Worm (Caenorhabditis elegans): ENCODE measurements around the gene R05D3.9.

R05D3.9 gene

ce11 chrIII:8368619-8369018 lies at the start of gene R05D3.9:
R05D3.9 (minus strand) TSS chrIII:8368719.
- no peak for TF ChIP-seq C34F6.9 (tag; optimal IDR thresholded peaks at IDR 0.05)
- no peak for TF ChIP-seq peb-1 (tag; optimal IDR thresholded peaks at IDR 0.05)
- no peak for TF ChIP-seq nhr-23 (tag; optimal IDR thresholded peaks at IDR 0.05)
- TF ChIP-seq ztf-1 (GFP tag; conservative IDR thresholded peaks at IDR 0.05), result no peak

ce11 chrIII:8417968-8418267 lies 49.4 kb upstream of the R05D3.9 start, which contains the start of gene sor-1:
sor-1 (plus strand) TSS chrIII:8418168.
- TF ChIP-seq lin-13 (GFP tag; optimal IDR thresholded peaks at IDR 0.05) (no peak), lin-39 (tag; optimal IDR thresholded peaks at IDR 0.05) (no peak), ceh-16 (tag; optimal IDR thresholded peaks at IDR 0.05) (no peak), Y55F3AM.14 (GFP tag; optimal IDR thresholded peaks at IDR 0.05) (no peak), alr-1 (tag; optimal IDR thresholded peaks at IDR 0.05) (no peak), mbf-1 (tag; optimal IDR thresholded peaks at IDR 0.05) (no peak), skn-1 (tag; optimal IDR thresholded peaks at IDR 0.05) (no peak), mab-5 (tag; optimal IDR thresholded peaks at IDR 0.05) (no peak), nhr-23 (tag; optimal IDR thresholded peaks at IDR 0.05) (no peak), ama-1 (optimal IDR thresholded peaks at IDR 0.05) (no peak), ceh-82 (tag; optimal IDR thresholded peaks at IDR 0.05) (no peak), nhr-21 (tag; optimal IDR thresholded peaks at IDR 0.05) (no peak), nhr-6 (tag; optimal IDR thresholded peaks at IDR 0.05) (no peak)

DNA sequence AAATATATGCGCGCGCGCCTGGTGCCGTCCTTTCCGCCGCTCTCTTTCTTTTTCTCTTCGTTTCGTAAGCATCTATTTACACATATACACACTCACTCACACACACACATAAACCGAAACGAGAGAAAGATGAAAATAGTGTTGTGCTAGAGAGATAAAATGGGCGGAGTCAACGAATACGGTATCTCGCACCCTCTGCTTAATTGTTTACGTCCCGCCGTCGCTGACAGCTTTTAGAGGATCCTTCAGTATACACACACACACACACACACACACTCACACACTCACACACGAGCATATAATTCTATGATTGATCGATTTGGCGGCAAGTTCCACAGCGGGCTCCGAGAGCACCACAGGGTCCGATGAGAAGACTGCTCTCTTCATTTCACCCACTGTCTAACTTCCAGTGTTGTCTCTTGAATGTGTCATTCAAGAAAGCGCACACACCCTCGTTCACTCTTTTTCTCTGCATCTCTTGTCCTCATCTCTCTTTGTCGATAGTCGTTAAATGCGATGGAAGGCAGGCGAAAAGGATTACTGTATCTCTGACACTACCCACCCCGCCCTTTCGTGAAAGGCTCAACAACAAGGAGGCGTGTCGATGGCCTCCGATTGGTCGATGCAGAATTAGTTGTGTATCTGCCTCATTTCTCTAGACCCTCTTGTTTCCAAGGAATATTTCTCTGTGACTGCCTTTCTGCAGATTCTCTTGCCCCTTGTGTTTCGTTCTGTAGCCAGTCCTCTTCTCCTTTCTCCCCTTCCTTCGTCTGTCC lies 48.9 kb upstream of the R05D3.9 start:
- TF ChIP-seq lin-39 (tag; optimal IDR thresholded peaks at IDR 0.05), result peak; percentile 90
- peak; percentile 73 for TF ChIP-seq gmeb-1 (tag; optimal IDR thresholded peaks at IDR 0.05)
- no peak for TF ChIP-seq nhr-237 (tag; optimal IDR thresholded peaks at IDR 0.05)
- peak; percentile 89 for TF ChIP-seq sma-9 (GFP tag; optimal IDR thresholded peaks at IDR 0.05)
- TF ChIP-seq sma-9 (tag; optimal IDR thresholded peaks at IDR 0.05), result no peak
- TF ChIP-seq F13H6.1 (tag; optimal IDR thresholded peaks at IDR 0.05), result peak; percentile 98
- TF ChIP-seq nhr-12 (tag; optimal IDR thresholded peaks at IDR 0.05), result peak; percentile 62
- TF ChIP-seq mab-5 (tag; optimal IDR thresholded peaks at IDR 0.05), result peak; percentile 95
- TF ChIP-seq nhr-77 (tag; optimal IDR thresholded peaks at IDR 0.05), result no peak
- peak; percentile 79 for TF ChIP-seq unc-62 (GFP tag; optimal IDR thresholded peaks at IDR 0.05)
- peak; percentile 85 for TF ChIP-seq unc-55 (GFP tag; optimal IDR thresholded peaks at IDR 0.05)
- TF ChIP-seq nhr-6 (tag; optimal IDR thresholded peaks at IDR 0.05), result peak; percentile 91
- no peak for TF ChIP-seq elt-3 (tag; optimal IDR thresholded peaks at IDR 0.05)
- TF ChIP-seq blmp-1 (tag; optimal IDR thresholded peaks at IDR 0.05; ENCODE audit: insufficient read depth), result peak; percentile 77
- TF ChIP-seq dmd-4 (tag; optimal IDR thresholded peaks at IDR 0.05), result no peak
- TF ChIP-seq fos-1 (tag; optimal IDR thresholded peaks at IDR 0.05), result peak; percentile 88
- TF ChIP-seq nhr-10 (tag; optimal IDR thresholded peaks at IDR 0.05), result peak; percentile 67
- TF ChIP-seq nhr-25 (tag; optimal IDR thresholded peaks at IDR 0.05), result peak; percentile 90
- TF ChIP-seq ztf-4 (tag; optimal IDR thresholded peaks at IDR 0.05), result peak; percentile 91
- TF ChIP-seq ceh-16 (tag; optimal IDR thresholded peaks at IDR 0.05), result peak; percentile 20
- peak; percentile 95 to 99 for TF ChIP-seq lsy-2 (tag; optimal IDR thresholded peaks at IDR 0.05)
- TF ChIP-seq mbf-1 (tag; optimal IDR thresholded peaks at IDR 0.05), result no peak
- TF ChIP-seq sem-4 (tag; optimal IDR thresholded peaks at IDR 0.05), result peak; percentile 93
- no peak for TF ChIP-seq ztf-1 (GFP tag; conservative IDR thresholded peaks at IDR 0.05)
- peak; percentile 88 for TF ChIP-seq Y55F3AM.14 (GFP tag; optimal IDR thresholded peaks at IDR 0.05)
- no peak for TF ChIP-seq unc-39 (tag; optimal IDR thresholded peaks at IDR 0.05)
- no peak for TF ChIP-seq alr-1 (tag; optimal IDR thresholded peaks at IDR 0.05)
- no peak for TF ChIP-seq elt-1 (tag; optimal IDR thresholded peaks at IDR 0.05)
- TF ChIP-seq nhr-21 (tag; optimal IDR thresholded peaks at IDR 0.05), result peak; percentile 90
- no peak for TF ChIP-seq peb-1 (tag; optimal IDR thresholded peaks at IDR 0.05)
- TF ChIP-seq ZK546.5 (tag; optimal IDR thresholded peaks at IDR 0.05), result peak; percentile 60
- peak; percentile 49 for TF ChIP-seq ztf-11 (tag; optimal IDR thresholded peaks at IDR 0.05)
- TF ChIP-seq zag-1 (tag; optimal IDR thresholded peaks at IDR 0.05), result peak; percentile 89
- peak; percentile 93 for TF ChIP-seq C34F6.9 (tag; optimal IDR thresholded peaks at IDR 0.05)
- peak; percentile 93 for TF ChIP-seq lin-13 (GFP tag; optimal IDR thresholded peaks at IDR 0.05)
- TF ChIP-seq snpc-4 (tag; optimal IDR thresholded peaks at IDR 0.05), result peak; percentile 64
- TF ChIP-seq nhr-129 (tag; optimal IDR thresholded peaks at IDR 0.05), result peak; percentile 97
- peak; percentile 94 for TF ChIP-seq lin-11 (tag; optimal IDR thresholded peaks at IDR 0.05)
- TF ChIP-seq egl-27 (tag; optimal IDR thresholded peaks at IDR 0.05), result peak; percentile 77
- TF ChIP-seq mdl-1 (tag; optimal IDR thresholded peaks at IDR 0.05), result peak; percentile 74 to 90
- TF ChIP-seq aly-2 (tag; optimal IDR thresholded peaks at IDR 0.05), result no peak
- TF ChIP-seq ama-1 (optimal IDR thresholded peaks at IDR 0.05), result no peak
- no peak for TF ChIP-seq skn-1 (tag; optimal IDR thresholded peaks at IDR 0.05)
- TF ChIP-seq ceh-82 (tag; optimal IDR thresholded peaks at IDR 0.05), result peak; percentile 49
- TF ChIP-seq nhr-11 (tag; optimal IDR thresholded peaks at IDR 0.05), result no peak
- peak; percentile 59 for TF ChIP-seq R02D3.7 (tag; optimal IDR thresholded peaks at IDR 0.05)
- TF ChIP-seq sma-3 (GFP tag; optimal IDR thresholded peaks at IDR 0.05), result peak; percentile 90
